Fruit fly (Drosophila melanogaster) whole organism, wandering third instar larva: ENCODE data around the gene CG15814.

Source experiments
- Abd-B ChIP-seq: fragments of >200 bp; optimal IDR thresholded peaks from 2 replicates; lab custom pipeline; 2017; ENCODE audit warnings: missing biosample characterization, missing genetic modification characterization
- Dfd ChIP-seq: fragments of >200 bp; optimal IDR thresholded peaks from 2 replicates; lab custom pipeline; 2017; ENCODE audit warnings: missing biosample characterization, missing genetic modification characterization
- GATAd ChIP-seq: sonication (Bioruptor generic); optimal IDR thresholded peaks from 2 replicates; lab custom pipeline; 2016; ENCODE audit warnings: missing biosample characterization, missing genetic modification characterization
- Hnf4 ChIP-seq: fragments of 200-800 bp; sonication (Bioruptor generic); optimal IDR thresholded peaks from 2 replicates; lab custom pipeline; 2016; ENCODE audit warnings: missing biosample characterization, mild to moderate bottlenecking, missing genetic modification characterization
- Jra ChIP-seq: sonication (Bioruptor generic); optimal IDR thresholded peaks from 2 replicates; lab custom pipeline; 2016; ENCODE audit warnings: missing biosample characterization, missing genetic modification characterization
- brk ChIP-seq: fragments of 200-800 bp; sonication (Bioruptor generic); optimal IDR thresholded peaks from 2 replicates; lab custom pipeline; 2016; ENCODE audit warnings: missing biosample characterization, mild to moderate bottlenecking, missing genetic modification characterization
- h ChIP-seq: fragments of 200-800 bp; sonication (Bioruptor generic); optimal IDR thresholded peaks from 3 replicates; lab custom pipeline; 2016; ENCODE audit warnings: missing biosample characterization, mild to moderate bottlenecking, missing genetic modification characterization
- psq ChIP-seq: fragments of 200-800 bp; sonication (Bioruptor generic); optimal IDR thresholded peaks from 3 replicates; lab custom pipeline; 2017; ENCODE audit warnings: missing biosample characterization, mild to moderate bottlenecking, missing genetic modification characterization, moderate library complexity
- sage ChIP-seq: fragments of 200-800 bp; sonication (Bioruptor generic); optimal IDR thresholded peaks from 2 replicates; lab custom pipeline; 2016; ENCODE audit warnings: missing biosample characterization, mild to moderate bottlenecking, missing genetic modification characterization
- sv ChIP-seq: fragments of 200-800 bp; sonication (Bioruptor generic); optimal IDR thresholded peaks from 3 replicates; lab custom pipeline; 2016; ENCODE audit warnings: missing biosample characterization, missing genetic modification characterization
- tai ChIP-seq: sonication (Bioruptor generic); optimal IDR thresholded peaks from 2 replicates; lab custom pipeline; 2016; ENCODE audit warnings: missing biosample characterization, missing genetic modification characterization

dm6 chrX:17844623-17845022, 5.5 kb downstream of the CG15814 start, which contains the start of the genes CG8142 and Ucp4A:
- no peak for TF ChIP-seq Abd-B (GFP tag; lab: Kevin White, UChicago)
- no peak for TF ChIP-seq GATAd
- TF ChIP-seq sv (GFP tag; lab: Kevin White, UChicago): peak; percentile 89
- TF ChIP-seq sage (GFP tag; lab: Kevin White, UChicago): no peak
- peak; percentile 7 for TF ChIP-seq Jra (GFP tag; lab: Kevin White, UChicago)
- peak; percentile 91 for TF ChIP-seq h (GFP tag; lab: Kevin White, UChicago)
- no peak for TF ChIP-seq Hnf4
- TF ChIP-seq tai (GFP tag; lab: Kevin White, UChicago): no peak
- TF ChIP-seq brk (GFP tag; lab: Kevin White, UChicago): no peak
- TF ChIP-seq psq (GFP tag; lab: Kevin White, UChicago): peak; percentile 83
- no peak for TF ChIP-seq Dfd
